Worm (Caenorhabditis elegans) whole organism, L2 larva: ENCODE data around the gene B0302.2.

Source experiments
- C34F6.9 ChIP-seq: fragments of 150-350 bp; optimal IDR thresholded peaks from 2 replicates; lab custom pipeline; 2014; ENCODE audit warnings: missing biosample characterization, missing genetic modification characterization
- F13H6.1 ChIP-seq: sonication (generic microtip); optimal IDR thresholded peaks from 2 replicates; lab custom pipeline; 2016; ENCODE audit warnings: missing genetic modification characterization, missing compliant biosample characterization
- R02D3.7 ChIP-seq: fragments of 150-350 bp; optimal IDR thresholded peaks from 2 replicates; lab custom pipeline; 2014; ENCODE audit warnings: missing biosample characterization, missing genetic modification characterization
- ZK546.5 ChIP-seq: sonication (generic microtip); optimal IDR thresholded peaks from 2 replicates; lab custom pipeline; 2017; ENCODE audit warnings: missing biosample characterization, missing genetic modification characterization
- alr-1 ChIP-seq: fragments of 150-350 bp; optimal IDR thresholded peaks from 2 replicates; lab custom pipeline; 2014; ENCODE audit warnings: missing biosample characterization, missing genetic modification characterization
- aly-2 ChIP-seq: fragments of 150-350 bp; optimal IDR thresholded peaks from 2 replicates; lab custom pipeline; 2014; ENCODE audit warnings: missing biosample characterization, missing genetic modification characterization
- ama-1 ChIP-seq: fragments of 150-350 bp; optimal IDR thresholded peaks from 2 replicates; lab custom pipeline; 2018; ENCODE audit warnings: inconsistent platforms
- blmp-1 ChIP-seq: sonication (generic microtip); optimal IDR thresholded peaks from 2 replicates; lab custom pipeline; 2017; ENCODE audit warnings: missing genetic modification characterization, mild to moderate bottlenecking, missing compliant biosample characterization, antibody characterized with exemption, moderate library complexity; ENCODE audit not compliant: insufficient read depth
- ceh-82 ChIP-seq: fragments of 150-350 bp; optimal IDR thresholded peaks from 2 replicates; lab custom pipeline; 2014; ENCODE audit warnings: missing biosample characterization, missing genetic modification characterization
- crh-2 ChIP-seq: sonication (generic microtip); optimal IDR thresholded peaks from 2 replicates; lab custom pipeline; 2017; ENCODE audit warnings: missing biosample characterization, missing genetic modification characterization
- egl-27 ChIP-seq: sonication (generic microtip); optimal IDR thresholded peaks from 3 replicates; lab custom pipeline; 2017; ENCODE audit warnings: missing biosample characterization, missing genetic modification reagents, missing genetic modification characterization
- elt-1 ChIP-seq: fragments of 150-350 bp; optimal IDR thresholded peaks from 2 replicates; lab custom pipeline; 2014; ENCODE audit warnings: missing biosample characterization, missing genetic modification characterization
- fos-1 ChIP-seq: fragments of 150-350 bp; optimal IDR thresholded peaks from 2 replicates; lab custom pipeline; 2014; ENCODE audit warnings: missing biosample characterization, missing genetic modification characterization
- gmeb-1 ChIP-seq: fragments of 150-350 bp; optimal IDR thresholded peaks from 2 replicates; lab custom pipeline; 2014; ENCODE audit warnings: missing biosample characterization, missing genetic modification characterization
- lin-11 ChIP-seq: fragments of 150-350 bp; sonication (generic microtip); optimal IDR thresholded peaks from 2 replicates; lab custom pipeline; 2014; ENCODE audit warnings: missing biosample characterization, missing genetic modification characterization, inconsistent platforms, mixed read lengths
- lin-13 ChIP-seq: fragments of 150-350 bp; optimal IDR thresholded peaks from 2 replicates; lab custom pipeline; 2014; ENCODE audit warnings: missing biosample characterization, missing genetic modification reagents, missing genetic modification characterization
- lsy-2 ChIP-seq, 2 experiments: fragments of 150-350 bp in 1 of 2; sonication (generic microtip) in 1 of 2; optimal IDR thresholded peaks; 2 replicates each; lab custom pipeline; 2014 to 2017; ENCODE audit warnings: missing biosample characterization in 2 of 2, missing genetic modification characterization in 2 of 2
- mab-5 ChIP-seq: fragments of 150-350 bp; optimal IDR thresholded peaks from 2 replicates; lab custom pipeline; 2014; ENCODE audit warnings: missing biosample characterization, missing genetic modification characterization
- mbf-1 ChIP-seq: sonication (generic microtip); optimal IDR thresholded peaks from 2 replicates; lab custom pipeline; 2017; ENCODE audit warnings: missing biosample characterization, missing genetic modification characterization
- mdl-1 ChIP-seq, 2 experiments: fragments of 150-350 bp in 1 of 2; sonication (generic microtip) in 1 of 2; optimal IDR thresholded peaks; 2 replicates each; lab custom pipeline; 2017; ENCODE audit warnings: missing biosample characterization in 2 of 2, missing genetic modification characterization in 2 of 2
- nhr-11 ChIP-seq: fragments of 150-350 bp; optimal IDR thresholded peaks from 2 replicates; lab custom pipeline; 2014; ENCODE audit warnings: missing biosample characterization, missing genetic modification characterization
- nhr-12 ChIP-seq: fragments of 150-350 bp; optimal IDR thresholded peaks from 2 replicates; lab custom pipeline; 2014; ENCODE audit warnings: missing biosample characterization, missing genetic modification characterization
- nhr-129 ChIP-seq: fragments of 150-350 bp; optimal IDR thresholded peaks from 2 replicates; lab custom pipeline; 2014; ENCODE audit warnings: missing biosample characterization, missing genetic modification characterization
- nhr-21 ChIP-seq: fragments of 150-350 bp; optimal IDR thresholded peaks from 2 replicates; lab custom pipeline; 2014; ENCODE audit warnings: missing biosample characterization, missing genetic modification characterization
- nhr-23 ChIP-seq: fragments of 150-350 bp; optimal IDR thresholded peaks from 2 replicates; lab custom pipeline; 2014; ENCODE audit warnings: missing biosample characterization, missing genetic modification reagents, missing genetic modification characterization
- nhr-237 ChIP-seq: fragments of 150-350 bp; optimal IDR thresholded peaks from 2 replicates; lab custom pipeline; 2014; ENCODE audit warnings: missing biosample characterization, missing genetic modification characterization
- nhr-25 ChIP-seq: fragments of 150-350 bp; sonication (generic microtip); optimal IDR thresholded peaks from 3 replicates; lab custom pipeline; 2014; ENCODE audit warnings: missing biosample characterization, missing genetic modification characterization
- nhr-6 ChIP-seq: fragments of 150-350 bp; optimal IDR thresholded peaks from 2 replicates; lab custom pipeline; 2014; ENCODE audit warnings: missing biosample characterization, missing genetic modification characterization
- nhr-77 ChIP-seq: fragments of 150-350 bp; optimal IDR thresholded peaks from 2 replicates; lab custom pipeline; 2014; ENCODE audit warnings: missing biosample characterization, missing genetic modification characterization
- sem-4 ChIP-seq: fragments of 150-350 bp; optimal IDR thresholded peaks from 2 replicates; lab custom pipeline; 2014; ENCODE audit warnings: missing biosample characterization, missing genetic modification reagents, missing genetic modification characterization
- skn-1 ChIP-seq: sonication (generic microtip); optimal IDR thresholded peaks from 2 replicates; lab custom pipeline; 2017; ENCODE audit warnings: missing biosample characterization, missing genetic modification characterization
- sma-3 ChIP-seq: sonication (generic microtip); optimal IDR thresholded peaks from 2 replicates; lab custom pipeline; 2016; ENCODE audit warnings: missing genetic modification reagents, missing genetic modification characterization, missing compliant biosample characterization
- sma-9 ChIP-seq, 2 experiments: fragments of 150-350 bp in 1 of 2; sonication (generic microtip) in 1 of 2; optimal IDR thresholded peaks; 2 replicates each; lab custom pipeline; 2014 to 2016; ENCODE audit warnings: missing genetic modification characterization in 2 of 2, mild to moderate bottlenecking in 1 of 2, missing biosample characterization in 1 of 2, missing compliant biosample characterization in 1 of 2, missing genetic modification reagents in 1 of 2, moderate library complexity in 1 of 2
- snpc-4 ChIP-seq: fragments of 150-350 bp; optimal IDR thresholded peaks from 2 replicates; lab custom pipeline; 2014; ENCODE audit warnings: missing biosample characterization, missing genetic modification characterization
- unc-39 ChIP-seq: fragments of 150-350 bp; optimal IDR thresholded peaks from 2 replicates; lab custom pipeline; 2014; ENCODE audit warnings: missing biosample characterization, missing genetic modification characterization
- unc-55 ChIP-seq: fragments of 150-350 bp; sonication (generic microtip); optimal IDR thresholded peaks from 3 replicates; lab custom pipeline; 2014; ENCODE audit warnings: missing biosample characterization, missing genetic modification reagents, missing genetic modification characterization
- unc-62 ChIP-seq: fragments of 150-350 bp; optimal IDR thresholded peaks from 2 replicates; lab custom pipeline; 2014; ENCODE audit warnings: missing biosample characterization, missing genetic modification reagents, missing genetic modification characterization
- zag-1 ChIP-seq: fragments of 150-350 bp; optimal IDR thresholded peaks from 2 replicates; lab custom pipeline; 2014; ENCODE audit warnings: missing biosample characterization, missing genetic modification characterization
- ztf-1 ChIP-seq: fragments of 200-800 bp; sonication (Bioruptor generic); conservative IDR thresholded peaks from 2 replicates; pipeline ENCODE4 v1.3.6; 2022; ENCODE audit warnings: missing genetic modification characterization, missing compliant biosample characterization

The B0302.2 gene

ce11 chrX:17181220-17181619, 2.9 kb downstream of the B0302.2 start (continued):
- no peak for TF ChIP-seq unc-62
- peak; percentile 53 for TF ChIP-seq nhr-6 (tag; lab: Kevin White, UChicago)
- TF ChIP-seq sem-4 (tag; lab: Kevin White, UChicago), result no peak
- TF ChIP-seq mbf-1 (tag; lab: Kevin White, UChicago), result no peak
- TF ChIP-seq blmp-1 (tag; lab: Kevin White, UChicago), result no peak
- peak; percentile 24 for TF ChIP-seq zag-1 (tag; lab: Kevin White, UChicago)
- peak; percentile 50 for TF ChIP-seq ceh-82
- peak; percentile 45 for TF ChIP-seq sma-3 (GFP tag; lab: Kevin White, UChicago)
- TF ChIP-seq nhr-12 (tag; lab: Kevin White, UChicago), result no peak
- no peak for TF ChIP-seq unc-39 (tag; lab: Kevin White, UChicago)
- no peak for TF ChIP-seq aly-2 (tag; lab: Kevin White, UChicago)
- TF ChIP-seq crh-2 (tag; lab: Kevin White, UChicago), result peak; percentile 70
- no peak for TF ChIP-seq R02D3.7 (tag; lab: Kevin White, UChicago)
- peak in 1 of 2 experiments; percentile 71 for TF ChIP-seq lsy-2 (tag; optimal IDR thresholded peaks at IDR 0.05; lab: Kevin White, UChicago)
- TF ChIP-seq mab-5 (tag; lab: Kevin White, UChicago), result peak; percentile 72

ce11 chrX:17184363-17184762, 6.0 kb downstream of the B0302.2 start:
- TF ChIP-seq egl-27 (peak; percentile 59), crh-2 (tag; lab: Kevin White, UChicago) (peak; percentile 79), nhr-129 (tag; lab: Kevin White, UChicago) (peak; percentile 90), nhr-237 (tag; lab: Kevin White, UChicago) (no peak), nhr-23 (no peak), lsy-2 (tag; optimal IDR thresholded peaks at IDR 0.05; lab: Kevin White, UChicago) (peak; percentile 40 to 57), mab-5 (tag; lab: Kevin White, UChicago) (no peak), zag-1 (tag; lab: Kevin White, UChicago) (peak; percentile 65), nhr-21 (tag; lab: Kevin White, UChicago) (peak; percentile 37), fos-1 (tag; lab: Kevin White, UChicago) (peak; percentile 69), ama-1 (no peak), mdl-1 (tag; optimal IDR thresholded peaks at IDR 0.05; lab: Kevin White, UChicago) (peak; percentile 91 to 94), nhr-77 (tag; lab: Kevin White, UChicago) (no peak), R02D3.7 (tag; lab: Kevin White, UChicago) (no peak), ceh-82 (peak; percentile 28), nhr-6 (tag; lab: Kevin White, UChicago) (no peak), sma-9 (GFP tag; optimal IDR thresholded peaks at IDR 0.05; lab: Kevin White, UChicago) (peak; percentile 73), sma-9 (tag; optimal IDR thresholded peaks at IDR 0.05; lab: Kevin White, UChicago) (no peak), aly-2 (tag; lab: Kevin White, UChicago) (no peak), lin-11 (tag; lab: Kevin White, UChicago) (peak; percentile 34), snpc-4 (peak; percentile 44), nhr-11 (tag; lab: Kevin White, UChicago) (no peak), F13H6.1 (tag; lab: Kevin White, UChicago) (peak; percentile 89), ZK546.5 (no peak), C34F6.9 (peak; percentile 80), alr-1 (tag; lab: Kevin White, UChicago) (no peak), blmp-1 (tag; lab: Kevin White, UChicago) (peak; percentile 79), unc-39 (tag; lab: Kevin White, UChicago) (no peak), elt-1 (tag; lab: Kevin White, UChicago) (no peak), gmeb-1 (tag; lab: Kevin White, UChicago) (peak; percentile 31), lin-13 (peak; percentile 53), ztf-1 (GFP tag; lab: Robert Waterston, UW) (no peak), skn-1 (tag; lab: Kevin White, UChicago) (no peak), nhr-25 (tag; lab: Kevin White, UChicago) (peak; percentile 66), sem-4 (tag; lab: Kevin White, UChicago) (peak; percentile 35), unc-55 (GFP tag; lab: Kevin White, UChicago) (peak; percentile 74)
